Worm (Caenorhabditis elegans) whole organism, L4/young adult: ENCODE measurements around the gene W02B12.13.

Experiments used
- W03F9.2 ChIP-seq: fragments of 150-350 bp; optimal IDR thresholded peaks from 2 replicates; lab custom pipeline; 2014; ENCODE audit warnings: missing biosample characterization, missing genetic modification characterization
- dao-5 ChIP-seq: sonication (generic microtip); optimal IDR thresholded peaks from 2 replicates; lab custom pipeline; 2016; ENCODE audit warnings: missing genotype, missing genetic modification characterization, moderate library complexity, missing compliant biosample characterization
- him-1 ChIP-seq: sonication (generic microtip); optimal IDR thresholded peaks from 2 replicates; lab custom pipeline; 2016; ENCODE audit warnings: missing genotype, missing genetic modification reagents, missing genetic modification characterization, missing compliant biosample characterization

DNA sequence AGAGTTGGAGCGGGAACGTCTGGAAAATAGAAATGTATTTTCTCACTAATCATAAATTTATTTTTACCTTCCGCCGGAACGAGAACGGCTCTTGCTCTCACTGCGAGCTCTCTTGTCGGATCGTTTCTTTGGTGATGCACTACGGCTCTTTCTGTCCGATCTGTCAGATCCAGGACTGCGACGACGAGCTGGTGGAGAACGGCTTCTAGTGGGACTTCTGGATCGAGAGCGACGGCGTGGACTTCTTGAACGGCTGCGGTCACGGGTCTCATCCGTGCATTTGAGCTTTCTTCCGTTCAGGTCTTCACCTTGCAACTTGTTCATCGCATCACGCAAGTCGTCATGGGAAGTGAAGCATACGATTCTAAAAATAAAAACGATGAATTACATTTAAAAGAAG, 6.7 kb downstream of the W02B12.13 start:
- no peak for TF ChIP-seq him-1 (tag; lab: Kevin White, UChicago)
- no peak for TF ChIP-seq W03F9.2 (tag; lab: Kevin White, UChicago)
- TF ChIP-seq dao-5, result no peak
